Worm (Caenorhabditis elegans) whole organism, L4 larva: ENCODE measurements around the gene tmd-2.

Experiments
- nhr-11 ChIP-seq: fragments of 150-350 bp; optimal IDR thresholded peaks from 2 replicates; lab custom pipeline; 2014; ENCODE audit warnings: missing biosample characterization, missing genetic modification characterization
- pqm-1 ChIP-seq: sonication (generic microtip); optimal IDR thresholded peaks from 2 replicates; lab custom pipeline; 2017; ENCODE audit warnings: missing biosample characterization, missing genetic modification characterization
- snpc-4 ChIP-seq: fragments of 150-350 bp; optimal IDR thresholded peaks from 2 replicates; lab custom pipeline; 2014; ENCODE audit warnings: missing biosample characterization, missing genetic modification characterization
- zag-1 ChIP-seq: fragments of 150-350 bp; optimal IDR thresholded peaks from 2 replicates; lab custom pipeline; 2014; ENCODE audit warnings: missing biosample characterization, missing genetic modification characterization
- zip-2 ChIP-seq: fragments of 150-350 bp; optimal IDR thresholded peaks from 2 replicates; lab custom pipeline; 2014; ENCODE audit warnings: missing biosample characterization, missing genetic modification characterization

DNA sequence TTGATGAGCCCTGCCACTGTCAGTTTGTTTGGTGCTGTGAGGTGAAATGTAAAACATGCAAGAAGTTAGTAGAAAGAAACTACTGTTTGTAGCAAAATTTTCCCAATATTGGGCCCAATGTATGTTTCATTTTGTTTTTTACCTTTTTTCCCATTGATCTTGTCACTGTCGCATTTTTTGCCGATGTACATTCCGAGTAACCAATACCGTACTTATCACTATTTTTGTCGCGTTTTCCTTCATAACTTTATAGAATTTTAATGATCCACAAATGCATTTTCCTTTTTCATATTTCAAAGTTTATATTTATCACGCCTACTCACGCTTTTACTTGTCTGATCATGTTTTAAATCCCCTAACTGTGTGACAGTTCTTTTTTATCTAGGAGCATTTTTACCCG lies 23.3 kb downstream of the tmd-2 start:
- no peak for TF ChIP-seq zag-1 (tag; lab: Kevin White, UChicago)
- TF ChIP-seq zip-2 (tag; lab: Kevin White, UChicago), result no peak
- TF ChIP-seq snpc-4 (tag; lab: Kevin White, UChicago), result no peak
- TF ChIP-seq pqm-1 (tag; lab: Kevin White, UChicago), result no peak
- no peak for TF ChIP-seq nhr-11 (tag; lab: Kevin White, UChicago)
